Fruit fly (Drosophila melanogaster): ENCODE results near the gene Cpr62Bb.

The Cpr62Bb gene

DNA sequence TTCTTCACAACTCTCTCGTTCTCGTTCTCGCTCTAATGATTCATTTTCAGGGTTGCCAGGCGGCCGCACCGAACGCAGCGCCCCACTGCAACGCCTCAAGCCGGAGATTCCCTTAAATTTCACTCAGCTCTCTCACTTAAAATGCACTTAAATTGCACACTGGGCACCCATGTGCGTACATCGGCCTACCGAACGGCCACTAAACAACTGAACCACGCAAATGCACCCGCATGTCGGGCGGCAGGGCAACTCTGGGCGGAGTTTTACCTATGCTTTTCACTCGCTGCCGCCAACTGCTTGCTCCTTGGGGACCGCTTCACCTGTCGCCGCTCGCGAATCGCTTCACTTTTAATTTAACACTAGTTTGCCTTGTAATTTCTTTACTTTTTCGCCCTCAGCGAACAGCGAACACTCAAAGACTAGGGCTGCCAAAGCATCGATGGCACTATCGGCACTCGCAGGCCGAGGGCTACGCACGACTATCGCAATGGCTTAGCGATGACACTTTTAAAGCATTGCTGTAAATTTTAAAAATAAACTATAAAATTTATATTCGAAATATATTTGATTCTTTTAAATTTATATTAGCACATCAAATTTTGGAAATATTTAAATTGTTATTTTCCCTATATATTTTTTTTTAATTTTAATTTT, 27.0 kb upstream of the Cpr62Bb start, which contains the start of gene Rap1 (continued):
- TF ChIP-seq mirr (GFP tag; optimal IDR thresholded peaks at IDR 0.05), result peak; percentile 53
- peak; percentile 62 for TF ChIP-seq CG4328 (GFP tag; optimal IDR thresholded peaks at IDR 0.05)
- peak; percentile 91 for TF ChIP-seq CG17361 (GFP tag; IDR thresholded peaks at IDR 0.05)
- peak; percentile 42; the same call in 1 of the 3 replicates for TF ChIP-seq CG6175 (GFP tag; IDR thresholded peaks at IDR 0.05)
- TF ChIP-seq dm (GFP tag; optimal IDR thresholded peaks at IDR 0.05), result peak; percentile 47
- no peak for TF ChIP-seq maf-S (GFP tag; optimal IDR thresholded peaks at IDR 0.05)
- peak; percentile 14 for TF ChIP-seq CG6654 (GFP tag; optimal IDR thresholded peaks at IDR 0.05)
- TF ChIP-seq al (GFP tag; IDR thresholded peaks at IDR 0.05), result peak; percentile 67
- peak; percentile 90 for TF ChIP-seq Med (GFP tag)
- peak; percentile 0 for TF ChIP-seq Mes4 (GFP tag; optimal IDR thresholded peaks at IDR 0.05)
- TF ChIP-seq Sin3A (optimal IDR thresholded peaks at IDR 0.05), result peak; percentile 83
- 0 out of 3 replicates have a peak, but pooled peaks have one; percentile 35 for TF ChIP-seq Optix (GFP tag; IDR thresholded peaks at IDR 0.05)
- TF ChIP-seq crol (GFP tag; IDR thresholded peaks at IDR 0.05), result no peak
- no peak for TF ChIP-seq usp (GFP tag; optimal IDR thresholded peaks at IDR 0.05)
- peak; percentile 91 for TF ChIP-seq BEAF-32 (GFP tag; optimal IDR thresholded peaks at IDR 0.05)
- TF ChIP-seq CG3726 (GFP tag; IDR thresholded peaks at IDR 0.05), result no peak
- TF ChIP-seq zfh2 (GFP tag; optimal IDR thresholded peaks at IDR 0.05), result peak; percentile 35
- no peak for TF ChIP-seq CG5953 (GFP tag; IDR thresholded peaks at IDR 0.05)
- no peak for TF ChIP-seq CG12769 (tag; optimal IDR thresholded peaks at IDR 0.05)
- TF ChIP-seq yki (optimal IDR thresholded peaks at IDR 0.05), result no peak
- TF ChIP-seq CG13296 (GFP tag; optimal IDR thresholded peaks at IDR 0.05), result peak; percentile 60
- TF ChIP-seq Myb (GFP tag; optimal IDR thresholded peaks at IDR 0.05), result peak; percentile 39
- no peak for TF ChIP-seq stc (GFP tag; IDR thresholded peaks at IDR 0.05)
- TF ChIP-seq ase (GFP tag; IDR thresholded peaks at IDR 0.05), result peak; percentile 62; the same call in 2 of the 3 replicates
- TF ChIP-seq CG3281 (GFP tag; optimal IDR thresholded peaks at IDR 0.05), result peak; percentile 69
- peak; percentile 50 for TF ChIP-seq slou (GFP tag; optimal IDR thresholded peaks at IDR 0.05)
- peak; percentile 40 for TF ChIP-seq CG13894 (tag; optimal IDR thresholded peaks at IDR 0.05)
- no peak for TF ChIP-seq CG3065 (GFP tag; optimal IDR thresholded peaks at IDR 0.05)
- peak; percentile 53 for TF ChIP-seq E2f2 (GFP tag; IDR thresholded peaks at IDR 0.05)
- TF ChIP-seq CG9817 (tag; optimal IDR thresholded peaks at IDR 0.05), result peak; percentile 59
- no peak for TF ChIP-seq zf30C (GFP tag; optimal IDR thresholded peaks at IDR 0.05)
- peak; percentile 52 for TF ChIP-seq NK7.1 (GFP tag; optimal IDR thresholded peaks at IDR 0.05)
- peak; percentile 21 for TF ChIP-seq CG5245 (GFP tag; optimal IDR thresholded peaks at IDR 0.05)
- TF ChIP-seq HLH3B (GFP tag; IDR thresholded peaks at IDR 0.05), result peak; percentile 80
- TF ChIP-seq CG18476 (GFP tag; optimal IDR thresholded peaks at IDR 0.05), result peak; percentile 61
- no peak for TF ChIP-seq CG43689 (GFP tag; IDR thresholded peaks at IDR 0.05)
- TF ChIP-seq HLH54F (GFP tag; optimal IDR thresholded peaks at IDR 0.05), result peak; percentile 49
- TF ChIP-seq fd102C (GFP tag; optimal IDR thresholded peaks at IDR 0.05), result no peak
- TF ChIP-seq CG13424 (tag; optimal IDR thresholded peaks at IDR 0.05), result peak; percentile 33
- TF ChIP-seq Hr3 (GFP tag; optimal IDR thresholded peaks at IDR 0.05), result peak; percentile 54
- peak; percentile 91 for TF ChIP-seq unc-4 (GFP tag; IDR thresholded peaks at IDR 0.05; ENCODE audit: partially characterized antibody)
- no peak for TF ChIP-seq CG15269 (tag; optimal IDR thresholded peaks at IDR 0.05)
- TF ChIP-seq cg (GFP tag; optimal IDR thresholded peaks at IDR 0.05), result peak; percentile 58
- peak; percentile 24 for TF ChIP-seq exex (tag; optimal IDR thresholded peaks at IDR 0.05)
- peak; percentile 46 for TF ChIP-seq CG10654 (GFP tag; optimal IDR thresholded peaks at IDR 0.05)
- TF ChIP-seq CG34422 (GFP tag; IDR thresholded peaks at IDR 0.05), result peak; percentile 64; the same call in 1 of the 3 replicates
- peak; percentile 52 for TF ChIP-seq pb (GFP tag; optimal IDR thresholded peaks at IDR 0.05)
- peak; percentile 60; the same call in 1 of the 2 replicates for TF ChIP-seq cas (GFP tag; IDR thresholded peaks at IDR 0.05)
- peak; percentile 59 for TF ChIP-seq gem (tag; optimal IDR thresholded peaks at IDR 0.05)
- no peak for TF ChIP-seq ac (GFP tag; optimal IDR thresholded peaks at IDR 0.05)
- no peak for TF ChIP-seq ATbp (GFP tag; optimal IDR thresholded peaks at IDR 0.05)
